Fruit fly (Drosophila melanogaster) whole organism, embryonic: Measurements from ENCODE around the gene Cyt-c1L.

Source experiments
- ATbp ChIP-seq: fragments of 200-800 bp; sonication (Bioruptor generic); optimal IDR thresholded peaks from 2 replicates; lab custom pipeline; 2017; ENCODE audit warnings: missing biosample characterization, mild to moderate bottlenecking, missing genetic modification characterization, missing genetic modification reagents
- B-H2 ChIP-seq: fragments of 200-800 bp; sonication (Bioruptor generic); optimal IDR thresholded peaks from 2 replicates; lab custom pipeline; 2018; ENCODE audit warnings: missing biosample characterization, mild to moderate bottlenecking, missing genetic modification characterization
- Bdp1 ChIP-seq: fragments of 200-800 bp; sonication (Bioruptor generic); optimal IDR thresholded peaks from 3 replicates; lab custom pipeline; 2016; ENCODE audit warnings: missing biosample characterization, missing genetic modification characterization
- CG12299 ChIP-seq: fragments of 200-800 bp; sonication (Bioruptor generic); optimal IDR thresholded peaks from 2 replicates; lab custom pipeline; 2018; ENCODE audit warnings: missing biosample characterization, mild to moderate bottlenecking, missing genetic modification characterization
- CG12659 ChIP-seq: fragments of 200-800 bp; sonication (Bioruptor generic); optimal IDR thresholded peaks from 3 replicates; lab custom pipeline; 2017; ENCODE audit warnings: mild to moderate bottlenecking, missing biosample characterization, missing genetic modification reagents, missing genetic modification characterization
- CG12942 ChIP-seq: fragments of 200-800 bp; sonication (Bioruptor generic); optimal IDR thresholded peaks from 3 replicates; lab custom pipeline; 2016; ENCODE audit warnings: missing biosample characterization, missing genetic modification characterization
- CG13424 ChIP-seq: fragments of 200-800 bp; sonication (Bioruptor generic); optimal IDR thresholded peaks from 2 replicates; lab custom pipeline; 2019; ENCODE audit warnings: missing biosample characterization, mild to moderate bottlenecking, missing genetic modification characterization, moderate library complexity
- CG13894 ChIP-seq: fragments of 200-800 bp; sonication (Bioruptor generic); optimal IDR thresholded peaks from 3 replicates; lab custom pipeline; 2018; ENCODE audit warnings: missing biosample characterization, mild to moderate bottlenecking, missing genetic modification characterization, moderate library complexity
- CG14014 ChIP-seq: fragments of 200-800 bp; sonication (Bioruptor generic); IDR thresholded peaks from 2 replicates; pipeline ENCODE4 v1.3.6; 2022; ENCODE audit warnings: missing biosample characterization, missing genetic modification characterization
- CG14050 ChIP-seq: fragments of 200-800 bp; sonication (Bioruptor generic); IDR thresholded peaks from 3 replicates; pipeline ENCODE4 v1.3.6; 2022; ENCODE audit warnings: missing biosample characterization, missing genetic modification characterization
- CG1602 ChIP-seq: fragments of 200-800 bp; sonication (Bioruptor generic); optimal IDR thresholded peaks from 3 replicates; lab custom pipeline; 2016; ENCODE audit warnings: missing biosample characterization, missing genetic modification characterization
- CG16779 ChIP-seq: fragments of 200-800 bp; sonication (Bioruptor generic); IDR thresholded peaks from 2 replicates; pipeline ENCODE4 v1.3.6; 2022; ENCODE audit warnings: missing biosample characterization, missing genetic modification characterization
- CG17385 ChIP-seq: fragments of 200-800 bp; sonication (Bioruptor generic); optimal IDR thresholded peaks from 3 replicates; lab custom pipeline; 2018; ENCODE audit warnings: missing biosample characterization, mild to moderate bottlenecking, missing genetic modification characterization
- CG17912 ChIP-seq: fragments of 200-800 bp; sonication (Bioruptor generic); optimal IDR thresholded peaks from 2 replicates; lab custom pipeline; 2018; ENCODE audit warnings: missing biosample characterization, mild to moderate bottlenecking, missing genetic modification characterization
- CG33213 ChIP-seq: fragments of 200-800 bp; sonication (Bioruptor generic); optimal IDR thresholded peaks from 3 replicates; lab custom pipeline; 2016; ENCODE audit warnings: missing biosample characterization, missing genetic modification characterization
- CG6854 ChIP-seq: fragments of 200-800 bp; sonication (Bioruptor generic); optimal IDR thresholded peaks from 3 replicates; lab custom pipeline; 2017; ENCODE audit warnings: missing biosample characterization, mild to moderate bottlenecking, missing genetic modification characterization
- CG7372 ChIP-seq: fragments of 200-800 bp; sonication (Bioruptor generic); IDR thresholded peaks from 2 replicates; pipeline ENCODE4 v1.3.6; 2022; ENCODE audit warnings: missing biosample characterization, missing genetic modification characterization
- CG8944 ChIP-seq: fragments of 200-800 bp; sonication (Bioruptor generic); optimal IDR thresholded peaks from 3 replicates; lab custom pipeline; 2016; ENCODE audit warnings: missing biosample characterization, missing genetic modification characterization
- D ChIP-seq, 2 experiments: fragments of 200-800 bp in 1 of 2; fragments of >200 bp in 1 of 2; sonication (Bioruptor generic) in 1 of 2; optimal IDR thresholded peaks; 2 replicates in 1 of 2; 3 replicates in 1 of 2; lab custom pipeline; 2017; ENCODE audit warnings: mild to moderate bottlenecking in 1 of 2, missing biosample characterization in 1 of 2, missing genetic modification characterization in 1 of 2, missing genetic modification reagents in 1 of 2
- Dek ChIP-seq: fragments of 200-800 bp; sonication (Bioruptor generic); optimal IDR thresholded peaks from 3 replicates; lab custom pipeline; 2019; ENCODE audit warnings: missing biosample characterization, mild to moderate bottlenecking, missing genetic modification characterization, moderate library complexity
- E2f2 ChIP-seq: fragments of 200-800 bp; sonication (Bioruptor generic); IDR thresholded peaks from 2 replicates; pipeline ENCODE4 v1.3.6; 2022; ENCODE audit warnings: missing biosample characterization, missing genetic modification characterization
- HHEX ChIP-seq: fragments of 200-800 bp; sonication (Bioruptor generic); optimal IDR thresholded peaks from 3 replicates; lab custom pipeline; 2017; ENCODE audit warnings: missing biosample characterization, mild to moderate bottlenecking, missing genetic modification characterization, missing genetic modification reagents
- HLHmδ ChIP-seq: fragments of 200-800 bp; sonication (Bioruptor generic); optimal IDR thresholded peaks from 2 replicates; lab custom pipeline; 2018; ENCODE audit warnings: missing biosample characterization, mild to moderate bottlenecking, missing genetic modification characterization, moderate library complexity
- Hr3 ChIP-seq: fragments of 200-800 bp; sonication (Bioruptor generic); optimal IDR thresholded peaks from 3 replicates; lab custom pipeline; 2016; ENCODE audit warnings: missing biosample characterization, missing genetic modification characterization
- Hsf ChIP-seq: fragments of 200-800 bp; sonication (Bioruptor generic); optimal IDR thresholded peaks from 3 replicates; lab custom pipeline; 2016; ENCODE audit warnings: missing biosample characterization, missing genetic modification characterization
- Nf-YB ChIP-seq: fragments of 200-800 bp; sonication (Bioruptor generic); optimal IDR thresholded peaks from 3 replicates; lab custom pipeline; 2019; ENCODE audit warnings: missing biosample characterization, mild to moderate bottlenecking, missing genetic modification characterization, moderate library complexity
- NfI ChIP-seq: fragments of 200-800 bp; sonication (Bioruptor generic); optimal IDR thresholded peaks from 3 replicates; lab custom pipeline; 2018; ENCODE audit warnings: missing biosample characterization, mild to moderate bottlenecking, missing genetic modification characterization, moderate library complexity
- Ptx1 ChIP-seq: fragments of 200-800 bp; sonication (Bioruptor generic); IDR thresholded peaks from 2 replicates; pipeline ENCODE4 v1.3.6; 2022; ENCODE audit warnings: missing biosample characterization, missing genetic modification characterization
- Six4 ChIP-seq: fragments of 200-800 bp; sonication (Bioruptor generic); optimal IDR thresholded peaks from 2 replicates; lab custom pipeline; 2016; ENCODE audit warnings: missing biosample characterization, missing genetic modification characterization
- Sry-δ ChIP-seq: fragments of 200-800 bp; sonication (Bioruptor generic); optimal IDR thresholded peaks from 2 replicates; lab custom pipeline; 2016; ENCODE audit warnings: missing biosample characterization, missing genetic modification characterization
- Xbp1 ChIP-seq: fragments of 200-800 bp; sonication (Bioruptor generic); optimal IDR thresholded peaks from 3 replicates; lab custom pipeline; 2016; ENCODE audit warnings: missing biosample characterization, mild to moderate bottlenecking, missing genetic modification characterization
- ash1 ChIP-seq: fragments of 200-800 bp; sonication (Bioruptor generic); optimal IDR thresholded peaks from 2 replicates; lab custom pipeline; 2018; ENCODE audit warnings: missing biosample characterization, mild to moderate bottlenecking, missing genetic modification characterization
- bowl ChIP-seq: fragments of 200-800 bp; sonication (Bioruptor generic); IDR thresholded peaks from 2 replicates; pipeline ENCODE4 v1.3.6; 2022; ENCODE audit warnings: missing biosample characterization, missing genetic modification characterization
- caup ChIP-seq: fragments of 200-800 bp; sonication (Bioruptor generic); optimal IDR thresholded peaks from 3 replicates; lab custom pipeline; 2017; ENCODE audit warnings: missing biosample characterization, mild to moderate bottlenecking, missing genetic modification characterization, moderate library complexity; ENCODE audit not compliant: severe bottlenecking
- chinmo ChIP-seq: fragments of 200-800 bp; sonication (Bioruptor generic); IDR thresholded peaks from 4 replicates; pipeline ENCODE4 v1.3.6; 2022; ENCODE audit warnings: missing biosample characterization, missing genetic modification characterization; ENCODE audit not compliant: partially characterized antibody
- chm ChIP-seq: fragments of 200-800 bp; sonication (Bioruptor generic); IDR thresholded peaks from 2 replicates; pipeline ENCODE4 v1.3.6; 2022; ENCODE audit warnings: missing biosample characterization, missing genetic modification characterization
- crc ChIP-seq: fragments of 200-800 bp; sonication (Bioruptor generic); optimal IDR thresholded peaks from 2 replicates; lab custom pipeline; 2016; ENCODE audit warnings: missing biosample characterization, missing genetic modification characterization
- fd96Cb ChIP-seq: fragments of 200-800 bp; sonication (Bioruptor generic); optimal IDR thresholded peaks from 2 replicates; lab custom pipeline; 2018; ENCODE audit warnings: missing biosample characterization, mild to moderate bottlenecking, missing genetic modification characterization, moderate library complexity
- fru ChIP-seq: fragments of >200 bp; optimal IDR thresholded peaks from 2 replicates; lab custom pipeline; 2017
- gcm ChIP-seq: fragments of 200-800 bp; sonication (Bioruptor generic); optimal IDR thresholded peaks from 2 replicates; lab custom pipeline; 2019; ENCODE audit warnings: missing biosample characterization, mild to moderate bottlenecking, missing genetic modification characterization, moderate library complexity
- gem ChIP-seq: fragments of 200-800 bp; sonication (Bioruptor generic); optimal IDR thresholded peaks from 2 replicates; lab custom pipeline; 2019; ENCODE audit warnings: missing biosample characterization, mild to moderate bottlenecking, missing genetic modification characterization, moderate library complexity
- jing ChIP-seq: fragments of 200-800 bp; sonication (Bioruptor generic); optimal IDR thresholded peaks from 2 replicates; lab custom pipeline; 2018; ENCODE audit warnings: missing biosample characterization, mild to moderate bottlenecking, missing genetic modification characterization
- pfk ChIP-seq: fragments of 200-800 bp; sonication (Bioruptor generic); optimal IDR thresholded peaks from 2 replicates; lab custom pipeline; 2018; ENCODE audit warnings: missing biosample characterization, mild to moderate bottlenecking, missing genetic modification characterization, moderate library complexity
- prd ChIP-seq, 3 experiments: fragments of >200 bp in 2 of 3; fragments of 200-800 bp in 1 of 3; sonication (Bioruptor generic) in 1 of 3; optimal IDR thresholded peaks in 2 of 3; IDR thresholded peaks in 1 of 3; 2 replicates in 2 of 3; 3 replicates in 1 of 3; pipeline versions ENCODE4 v1.3.6 to Lab custom; 2017 to 2022; ENCODE audit warnings: missing biosample characterization in 1 of 3, missing genetic modification characterization in 1 of 3
- row ChIP-seq: fragments of 200-800 bp; sonication (Bioruptor generic); IDR thresholded peaks from 3 replicates; pipeline ENCODE4 v1.3.6; 2022; ENCODE audit warnings: missing biosample characterization, missing genetic modification characterization
- seq ChIP-seq: fragments of 200-800 bp; sonication (Bioruptor generic); IDR thresholded peaks from 2 replicates; pipeline ENCODE4 v1.3.6; 2022; ENCODE audit warnings: missing biosample characterization, missing genetic modification characterization
- sima ChIP-seq: fragments of 200-800 bp; sonication (Bioruptor generic); optimal IDR thresholded peaks from 2 replicates; lab custom pipeline; 2016; ENCODE audit warnings: missing biosample characterization, missing genetic modification characterization
- tx ChIP-seq: fragments of 200-800 bp; sonication (Bioruptor generic); optimal IDR thresholded peaks from 2 replicates; lab custom pipeline; 2016; ENCODE audit warnings: missing biosample characterization, missing genetic modification characterization
- usp ChIP-seq: fragments of >200 bp; optimal IDR thresholded peaks from 2 replicates; lab custom pipeline; 2017; ENCODE audit warnings: missing biosample characterization, missing genetic modification characterization

Cyt-c1L gene

DNA sequence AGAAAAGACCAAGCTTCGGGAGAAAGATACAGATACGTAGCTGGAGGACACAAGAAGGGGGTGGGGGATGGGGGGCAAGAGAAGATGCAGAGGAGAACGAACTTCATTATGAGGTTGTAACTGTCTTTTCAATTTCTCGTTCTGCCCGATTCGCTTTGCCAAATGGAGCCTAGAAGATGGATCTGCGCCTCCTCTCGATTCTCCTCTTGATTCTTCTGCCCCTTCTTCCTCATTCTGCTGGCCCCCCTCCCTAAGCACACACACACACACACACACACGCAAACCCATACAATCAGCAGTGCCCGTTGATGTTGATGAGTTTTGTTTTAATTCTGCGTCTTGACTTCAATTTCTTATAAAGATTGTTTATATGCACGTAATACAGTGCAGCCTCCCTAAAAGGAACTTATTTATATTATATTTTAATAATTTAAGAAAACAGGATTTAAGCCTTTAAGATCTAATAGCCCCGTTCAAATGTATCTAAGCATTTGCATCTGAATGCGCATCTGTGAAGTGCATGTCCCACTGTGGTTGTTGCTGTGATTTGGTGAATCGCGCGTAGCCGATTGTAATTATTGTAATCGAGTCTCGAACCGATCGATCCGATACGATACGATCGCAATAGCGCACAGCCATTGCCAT lies 3.2 kb upstream of the Cyt-c1L start (continued):
- TF ChIP-seq D (optimal IDR thresholded peaks at IDR 0.05; lab: Kevin White, UChicago) (no peak), D (GFP tag; optimal IDR thresholded peaks at IDR 0.05; lab: Kevin White, UChicago) (peak; percentile 44), E2f2 (GFP tag; lab: Robert Waterston, UW) (peak; percentile 38; the same call in 1 of the 2 replicates), crc (GFP tag; lab: Kevin White, UChicago) (no peak), CG7372 (peak; percentile 31; the same call in 1 of the 2 replicates), B-H2 (GFP tag; lab: Kevin White, UChicago) (peak; percentile 6), gcm (no peak), caup (GFP tag; lab: Kevin White, UChicago) (peak; percentile 54), CG12299 (tag; lab: Kevin White, UChicago) (peak; percentile 35), Dek (peak; percentile 55), Hr3 (GFP tag; lab: Kevin White, UChicago) (peak; percentile 13), Sry-δ (GFP tag; lab: Kevin White, UChicago) (no peak), CG12942 (GFP tag; lab: Kevin White, UChicago) (peak; percentile 26), bowl (GFP tag; lab: Robert Waterston, UW) (peak; percentile 39; the same call in 1 of the 2 replicates), CG8944 (GFP tag; lab: Kevin White, UChicago) (no peak), NfI (GFP tag; lab: Kevin White, UChicago) (peak; percentile 73), row (peak; percentile 86), CG6854 (peak; percentile 24), prd (optimal IDR thresholded peaks at IDR 0.05; lab: Kevin White, UChicago) (no peak), prd (GFP tag; IDR thresholded peaks at IDR 0.05; lab: Robert Waterston, UW) (peak; percentile 77), jing (GFP tag; lab: Kevin White, UChicago) (no peak), CG13424 (peak; percentile 77), tx (no peak), Bdp1 (GFP tag; lab: Kevin White, UChicago) (no peak), CG14050 (GFP tag; lab: Robert Waterston, UW) (peak; percentile 69), fd96Cb (tag; lab: Kevin White, UChicago) (peak; percentile 60), Xbp1 (peak; percentile 65), chm (GFP tag; lab: Robert Waterston, UW) (peak; percentile 24; the same call in 1 of the 2 replicates), gem (tag; lab: Kevin White, UChicago) (peak; percentile 79), seq (GFP tag; lab: Robert Waterston, UW) (peak; percentile 69; the same call in 1 of the 2 replicates), chinmo (no peak), fru (lab: Kevin White, UChicago) (no peak), CG17385 (peak; percentile 42), ATbp (GFP tag; lab: Kevin White, UChicago) (peak; percentile 39), pfk (no peak), Six4 (GFP tag; lab: Kevin White, UChicago) (peak; percentile 11), HLHmδ (no peak), CG13894 (tag; lab: Kevin White, UChicago) (peak; percentile 21), CG17912 (GFP tag; lab: Kevin White, UChicago) (peak; percentile 17), CG12659 (GFP tag; lab: Kevin White, UChicago) (peak; percentile 57), Hsf (GFP tag; lab: Kevin White, UChicago) (peak; percentile 9), Ptx1 (peak; percentile 82), CG33213 (no peak), Nf-YB (GFP tag; lab: Kevin White, UChicago) (peak; percentile 0), CG1602 (GFP tag; lab: Kevin White, UChicago) (peak; percentile 33), CG14014 (GFP tag; lab: Robert Waterston, UW) (peak; percentile 83), HHEX (peak; percentile 45), sima (GFP tag; lab: Kevin White, UChicago) (no peak), ash1 (no peak), usp (GFP tag; lab: Kevin White, UChicago) (no peak), CG16779 (GFP tag; lab: Robert Waterston, UW) (no peak)
